Fruit fly (Drosophila melanogaster) whole organism, wandering third instar larva: ENCODE measurements around the gene BORCS6.

Experiments
- Abd-B ChIP-seq: fragments of >200 bp; optimal IDR thresholded peaks from 2 replicates; lab custom pipeline; 2017; ENCODE audit warnings: missing biosample characterization, missing genetic modification characterization
- CG32264 ChIP-seq: fragments of 200-800 bp; sonication (Bioruptor generic); optimal IDR thresholded peaks from 2 replicates; lab custom pipeline; 2016; ENCODE audit warnings: missing biosample characterization, missing genetic modification characterization
- CG9705 ChIP-seq: fragments of 200-800 bp; sonication (Bioruptor generic); optimal IDR thresholded peaks from 2 replicates; lab custom pipeline; 2018; ENCODE audit warnings: missing biosample characterization, mild to moderate bottlenecking, missing genetic modification characterization
- CrebA ChIP-seq: fragments of 200-800 bp; sonication (Bioruptor generic); optimal IDR thresholded peaks from 2 replicates; lab custom pipeline; 2016; ENCODE audit warnings: missing biosample characterization, mild to moderate bottlenecking, missing genetic modification characterization, borderline replicate concordance
- Dfd ChIP-seq: fragments of >200 bp; optimal IDR thresholded peaks from 2 replicates; lab custom pipeline; 2017; ENCODE audit warnings: missing biosample characterization, missing genetic modification characterization
- Dif ChIP-seq: fragments of 200-275, 200-300 bp; sonication (Bioruptor generic); optimal IDR thresholded peaks from 2 replicates; lab custom pipeline; 2018; ENCODE audit warnings: missing biosample characterization, missing genetic modification characterization; ENCODE audit not compliant: partially characterized antibody
- GATAd ChIP-seq: sonication (Bioruptor generic); optimal IDR thresholded peaks from 2 replicates; lab custom pipeline; 2016; ENCODE audit warnings: missing biosample characterization, missing genetic modification characterization
- HLH106 ChIP-seq: fragments of 200-800 bp; optimal IDR thresholded peaks from 3 replicates; lab custom pipeline; 2019; ENCODE audit warnings: missing biosample characterization, mild to moderate bottlenecking, missing genetic modification characterization, moderate library complexity
- Hnf4 ChIP-seq: fragments of 200-800 bp; sonication (Bioruptor generic); optimal IDR thresholded peaks from 2 replicates; lab custom pipeline; 2016; ENCODE audit warnings: missing biosample characterization, mild to moderate bottlenecking, missing genetic modification characterization
- Hr78 ChIP-seq: fragments of >200 bp; optimal IDR thresholded peaks from 2 replicates; lab custom pipeline; 2017; ENCODE audit warnings: missing biosample characterization, missing genetic modification characterization
- Hr83 ChIP-seq: fragments of 200-300 bp; sonication (Bioruptor generic); optimal IDR thresholded peaks from 2 replicates; lab custom pipeline; 2016; ENCODE audit warnings: missing biosample characterization, mild to moderate bottlenecking, missing genetic modification characterization, moderate library complexity; ENCODE audit not compliant: poor library complexity, severe bottlenecking
- Jra ChIP-seq: sonication (Bioruptor generic); optimal IDR thresholded peaks from 2 replicates; lab custom pipeline; 2016; ENCODE audit warnings: missing biosample characterization, missing genetic modification characterization
- Mio ChIP-seq: sonication (Bioruptor generic); optimal IDR thresholded peaks from 2 replicates; lab custom pipeline; 2016; ENCODE audit warnings: missing biosample characterization, missing genetic modification characterization
- Myc ChIP-seq: fragments of >200 bp; optimal IDR thresholded peaks from 2 replicates; lab custom pipeline; 2017
- N ChIP-seq: fragments of >200 bp; optimal IDR thresholded peaks from 2 replicates; lab custom pipeline; 2018; ENCODE audit warnings: missing biosample characterization, missing external identifiers, missing genetic modification characterization
- OdsH ChIP-seq: fragments of 200-800 bp; sonication (Bioruptor generic); optimal IDR thresholded peaks from 2 replicates; lab custom pipeline; 2016; ENCODE audit warnings: missing biosample characterization, mild to moderate bottlenecking, missing genetic modification characterization
- Rel ChIP-seq, 2 experiments: fragments of 200-800 bp; sonication (Bioruptor generic) in 1 of 2; optimal IDR thresholded peaks; 2 replicates in 1 of 2; 3 replicates in 1 of 2; lab custom pipeline; 2016 to 2019; ENCODE audit warnings: mild to moderate bottlenecking in 2 of 2, missing biosample characterization in 2 of 2, missing genetic modification characterization in 2 of 2, moderate library complexity in 1 of 2
- Sp1 ChIP-seq: fragments of 200-800 bp; sonication (Bioruptor generic); optimal IDR thresholded peaks from 3 replicates; lab custom pipeline; 2019; ENCODE audit warnings: missing biosample characterization, mild to moderate bottlenecking, missing genetic modification characterization, moderate library complexity
- Vsx2 ChIP-seq: fragments of 200-300, 225-300 bp; sonication (Bioruptor generic); optimal IDR thresholded peaks from 2 replicates; lab custom pipeline; 2018; ENCODE audit warnings: missing biosample characterization, missing genetic modification characterization; ENCODE audit not compliant: partially characterized antibody
- br ChIP-seq: fragments of 200-800 bp; sonication (Bioruptor generic); optimal IDR thresholded peaks from 2 replicates; lab custom pipeline; 2016; ENCODE audit warnings: missing biosample characterization, missing genetic modification characterization
- brk ChIP-seq: fragments of 200-800 bp; sonication (Bioruptor generic); optimal IDR thresholded peaks from 2 replicates; lab custom pipeline; 2016; ENCODE audit warnings: missing biosample characterization, mild to moderate bottlenecking, missing genetic modification characterization
- dl ChIP-seq, 2 experiments: fragments of 175-275, 200-275 bp in 1 of 2; fragments of 200-275 bp in 1 of 2; sonication (Bioruptor generic); optimal IDR thresholded peaks; lab custom pipeline; 2018; ENCODE audit warnings: mild to moderate bottlenecking in 2 of 2, missing biosample characterization in 2 of 2, missing genetic modification characterization in 2 of 2, moderate library complexity in 2 of 2; ENCODE audit not compliant: partially characterized antibody in 2 of 2, insufficient read depth in 1 of 2
- dmrt93B ChIP-seq: fragments of 200-800 bp; sonication (Bioruptor generic); optimal IDR thresholded peaks from 2 replicates; lab custom pipeline; 2018; ENCODE audit warnings: missing biosample characterization, mild to moderate bottlenecking, missing genetic modification characterization
- dsf ChIP-seq: sonication (Bioruptor generic); optimal IDR thresholded peaks from 2 replicates; lab custom pipeline; 2016; ENCODE audit warnings: missing biosample characterization, missing genetic modification characterization, borderline replicate concordance
- ey ChIP-seq: fragments of 200-800 bp; sonication (Bioruptor generic); optimal IDR thresholded peaks from 2 replicates; lab custom pipeline; 2016; ENCODE audit warnings: missing biosample characterization, missing genetic modification characterization
- foxo ChIP-seq, 2 experiments: fragments of 200-800 bp; sonication (Bioruptor generic); optimal IDR thresholded peaks; 2 replicates in 1 of 2; 3 replicates in 1 of 2; lab custom pipeline; 2016 to 2017; ENCODE audit warnings: missing biosample characterization in 2 of 2, missing genetic modification characterization in 2 of 2
- fru ChIP-seq: fragments of 200-800 bp; sonication (Bioruptor generic); optimal IDR thresholded peaks from 3 replicates; lab custom pipeline; 2016; ENCODE audit warnings: missing biosample characterization, mild to moderate bottlenecking, missing genetic modification characterization
- h ChIP-seq: fragments of 200-800 bp; sonication (Bioruptor generic); optimal IDR thresholded peaks from 3 replicates; lab custom pipeline; 2016; ENCODE audit warnings: missing biosample characterization, mild to moderate bottlenecking, missing genetic modification characterization
- jim ChIP-seq: fragments of 175-275, 200-325 bp; sonication (Bioruptor generic); optimal IDR thresholded peaks from 2 replicates; lab custom pipeline; 2016; ENCODE audit warnings: missing biosample characterization, mild to moderate bottlenecking, missing genetic modification characterization
- lola ChIP-seq: fragments of >200 bp; optimal IDR thresholded peaks from 2 replicates; lab custom pipeline; 2017; ENCODE audit warnings: missing biosample characterization, missing genetic modification characterization
- pan ChIP-seq: fragments of >200 bp; optimal IDR thresholded peaks from 2 replicates; lab custom pipeline; 2017
- psq ChIP-seq: fragments of 200-800 bp; sonication (Bioruptor generic); optimal IDR thresholded peaks from 3 replicates; lab custom pipeline; 2017; ENCODE audit warnings: missing biosample characterization, mild to moderate bottlenecking, missing genetic modification characterization, moderate library complexity
- rgr ChIP-seq: fragments of 200-800 bp; sonication (Bioruptor generic); optimal IDR thresholded peaks from 3 replicates; lab custom pipeline; 2016; ENCODE audit warnings: missing biosample characterization, mild to moderate bottlenecking, missing genetic modification characterization
- sage ChIP-seq: fragments of 200-800 bp; sonication (Bioruptor generic); optimal IDR thresholded peaks from 2 replicates; lab custom pipeline; 2016; ENCODE audit warnings: missing biosample characterization, mild to moderate bottlenecking, missing genetic modification characterization
- sv ChIP-seq: fragments of 200-800 bp; sonication (Bioruptor generic); optimal IDR thresholded peaks from 3 replicates; lab custom pipeline; 2016; ENCODE audit warnings: missing biosample characterization, missing genetic modification characterization
- tai ChIP-seq: sonication (Bioruptor generic); optimal IDR thresholded peaks from 2 replicates; lab custom pipeline; 2016; ENCODE audit warnings: missing biosample characterization, missing genetic modification characterization
- usp ChIP-seq: fragments of >200 bp; optimal IDR thresholded peaks from 2 replicates; lab custom pipeline; 2017; ENCODE audit warnings: missing biosample characterization, missing genetic modification characterization
- woc ChIP-seq: sonication (Bioruptor generic); optimal IDR thresholded peaks from 2 replicates; lab custom pipeline; 2016; ENCODE audit warnings: missing biosample characterization, mild to moderate bottlenecking, missing genetic modification characterization

Gene BORCS6

dm6 chr3L:563002-563627, 22.5 kb downstream of the BORCS6 start:
- TF ChIP-seq OdsH (GFP tag; lab: Kevin White, UChicago) (peak; percentile 4), Dif (no peak), GATAd (GFP tag; lab: Kevin White, UChicago) (no peak), Mio (GFP tag; lab: Kevin White, UChicago) (no peak), N (GFP tag; lab: Kevin White, UChicago) (no peak), Dfd (GFP tag; lab: Kevin White, UChicago) (no peak), woc (no peak), sv (GFP tag; lab: Kevin White, UChicago) (peak; percentile 2), Jra (GFP tag; lab: Kevin White, UChicago) (no peak), foxo (GFP tag; optimal IDR thresholded peaks at IDR 0.05; lab: Kevin White, UChicago) (peak in 1 of 2 experiments; percentile 14), dsf (no peak), Rel (GFP tag; optimal IDR thresholded peaks at IDR 0.05; lab: Kevin White, UChicago) (no peak), Rel (tag; optimal IDR thresholded peaks at IDR 0.05; lab: Kevin White, UChicago) (no peak), ey (peak; percentile 8), Myc (lab: Kevin White, UChicago) (no peak), Sp1 (no peak), dmrt93B (GFP tag; lab: Kevin White, UChicago) (no peak), Vsx2 (GFP tag; lab: Kevin White, UChicago) (no peak), jim (GFP tag; lab: Kevin White, UChicago) (no peak), br (peak; percentile 11), Abd-B (GFP tag; lab: Kevin White, UChicago) (no peak), psq (GFP tag; lab: Kevin White, UChicago) (no peak), tai (GFP tag; lab: Kevin White, UChicago) (no peak), usp (GFP tag; lab: Kevin White, UChicago) (no peak), CG32264 (no peak), sage (GFP tag; lab: Kevin White, UChicago) (no peak), CrebA (GFP tag; lab: Kevin White, UChicago) (no peak), rgr (GFP tag; lab: Kevin White, UChicago) (peak; percentile 14), HLH106 (tag; lab: Kevin White, UChicago) (peak; percentile 4), fru (GFP tag; lab: Kevin White, UChicago) (peak; percentile 13), Hr78 (GFP tag; lab: Kevin White, UChicago) (no peak), pan (lab: Kevin White, UChicago) (no peak), dl (GFP tag; optimal IDR thresholded peaks at IDR 0.05; lab: Kevin White, UChicago; ENCODE audit: insufficient read depth in 1 of 2, partially characterized antibody in 2 of 2) (no peak), Hr83 (GFP tag; lab: Kevin White, UChicago) (no peak), lola (GFP tag; lab: Kevin White, UChicago) (no peak), h (peak; percentile 44), CG9705 (GFP tag; lab: Kevin White, UChicago) (no peak), brk (no peak), Hnf4 (GFP tag; lab: Kevin White, UChicago) (no peak)
- TF ChIP-seq, all 38 proteins: peak for 9

dm6 chr3L:563951-564350, 23.3 kb downstream of the BORCS6 start:
- TF ChIP-seq Mio (GFP tag; lab: Kevin White, UChicago): no peak
- no peak for TF ChIP-seq HLH106 (tag; lab: Kevin White, UChicago)
- no peak for TF ChIP-seq br
- TF ChIP-seq Abd-B (GFP tag; lab: Kevin White, UChicago): no peak
- no peak for TF ChIP-seq GATAd (GFP tag; lab: Kevin White, UChicago)
- TF ChIP-seq brk: no peak
- TF ChIP-seq, all 38 proteins: peak for 0
